Worm (Caenorhabditis elegans) whole organism, L2 larva: ENCODE results near the gene srm-2.

Experiments
- ama-1 ChIP-seq: fragments of 150-350 bp; optimal IDR thresholded peaks from 2 replicates; lab custom pipeline; 2018; ENCODE audit warnings: inconsistent platforms
- egl-27 ChIP-seq: sonication (generic microtip); optimal IDR thresholded peaks from 3 replicates; lab custom pipeline; 2017; ENCODE audit warnings: missing biosample characterization, missing genetic modification reagents, missing genetic modification characterization
- mbf-1 ChIP-seq: sonication (generic microtip); optimal IDR thresholded peaks from 2 replicates; lab custom pipeline; 2017; ENCODE audit warnings: missing biosample characterization, missing genetic modification characterization
- nhr-23 ChIP-seq: fragments of 150-350 bp; optimal IDR thresholded peaks from 2 replicates; lab custom pipeline; 2014; ENCODE audit warnings: missing biosample characterization, missing genetic modification reagents, missing genetic modification characterization
- nhr-237 ChIP-seq: fragments of 150-350 bp; optimal IDR thresholded peaks from 2 replicates; lab custom pipeline; 2014; ENCODE audit warnings: missing biosample characterization, missing genetic modification characterization
- nhr-77 ChIP-seq: fragments of 150-350 bp; optimal IDR thresholded peaks from 2 replicates; lab custom pipeline; 2014; ENCODE audit warnings: missing biosample characterization, missing genetic modification characterization
- snpc-4 ChIP-seq: fragments of 150-350 bp; optimal IDR thresholded peaks from 2 replicates; lab custom pipeline; 2014; ENCODE audit warnings: missing biosample characterization, missing genetic modification characterization
- ztf-1 ChIP-seq: fragments of 200-800 bp; sonication (Bioruptor generic); conservative IDR thresholded peaks from 2 replicates; pipeline ENCODE4 v1.3.6; 2022; ENCODE audit warnings: missing genetic modification characterization, missing compliant biosample characterization

DNA sequence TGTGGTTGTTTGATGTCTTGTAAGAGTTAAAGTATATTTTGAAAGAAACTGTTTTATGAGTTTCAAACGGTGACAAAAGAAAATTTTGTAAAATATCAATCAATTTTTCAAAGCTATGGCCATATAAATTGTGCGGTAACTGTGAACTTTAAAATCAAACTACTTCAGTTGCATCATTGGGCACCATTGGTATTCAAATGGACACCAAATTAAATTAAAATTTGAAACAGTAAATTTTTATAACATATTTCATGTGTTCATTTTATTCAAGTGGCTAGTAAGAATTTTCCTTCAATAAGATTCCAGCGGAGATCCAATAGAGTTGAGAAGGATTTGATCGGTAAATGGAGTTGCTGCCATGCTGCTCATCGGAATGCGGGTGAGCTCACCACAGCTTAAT is 22.9 kb downstream of the srm-2 start:
- TF ChIP-seq nhr-23 (no peak), ama-1 (lab: Kevin White, UChicago) (no peak), nhr-77 (tag; lab: Kevin White, UChicago) (no peak), egl-27 (tag; lab: Kevin White, UChicago) (no peak), nhr-237 (tag; lab: Kevin White, UChicago) (no peak), mbf-1 (tag; lab: Kevin White, UChicago) (no peak), snpc-4 (tag; lab: Kevin White, UChicago) (no peak), ztf-1 (GFP tag; lab: Robert Waterston, UW) (no peak)
